Worm (Caenorhabditis elegans): ENCODE data around the gene piit-1.
A peak's percentile ranks its signal among the peaks of the same experiment; 100 is the strongest.

- TF ChIP-seq ama-1 (optimal IDR thresholded peaks at IDR 0.05) (no peak), elt-2 (tag; optimal IDR thresholded peaks at IDR 0.05) (no peak), nhr-77 (tag; optimal IDR thresholded peaks at IDR 0.05) (no peak), dsc-1 (tag; optimal IDR thresholded peaks at IDR 0.05) (peak; percentile 73), unc-62 (GFP tag; optimal IDR thresholded peaks at IDR 0.05) (no peak), skn-1 (tag; optimal IDR thresholded peaks at IDR 0.05) (peak; percentile 76), unc-130 (tag; optimal IDR thresholded peaks at IDR 0.05) (no peak), nhr-20 (tag; optimal IDR thresholded peaks at IDR 0.05) (peak; percentile 51), dpl-1 (GFP tag; optimal IDR thresholded peaks at IDR 0.05) (peak in 2 of 3 experiments; percentile 6 to 14), ceh-88 (GFP tag; IDR thresholded peaks at IDR 0.05) (no peak), nhr-76 (tag; optimal IDR thresholded peaks at IDR 0.05) (no peak), ceh-82 (tag; optimal IDR thresholded peaks at IDR 0.05) (no peak)
Measured at ce11 chrV:11570169-11570651, 39.7 kb downstream of the piit-1 start, which contains the start of the genes nhr-101 and pms-2.
